Fruit fly (Drosophila melanogaster) whole organism, pupa: Measurements from ENCODE around the gene fau.

Source experiments
- CG10348 ChIP-seq: fragments of 200-800 bp; sonication (Bioruptor generic); IDR thresholded peaks from 2 replicates; pipeline ENCODE4 v1.3.6; 2022; ENCODE audit warnings: missing biosample characterization, missing genetic modification characterization
- CG12605 ChIP-seq: fragments of 200-800 bp; sonication (Bioruptor generic); IDR thresholded peaks from 2 replicates; pipeline ENCODE4 v1.3.6; 2022; ENCODE audit warnings: missing biosample characterization, missing genetic modification characterization
- CG13204 ChIP-seq: fragments of 200-800 bp; sonication (Bioruptor generic); optimal IDR thresholded peaks from 2 replicates; lab custom pipeline; 2018; ENCODE audit warnings: missing biosample characterization, mild to moderate bottlenecking, missing genetic modification characterization, moderate library complexity
- CG14655 ChIP-seq: fragments of 200-800 bp; sonication (Bioruptor generic); optimal IDR thresholded peaks from 3 replicates; lab custom pipeline; 2017; ENCODE audit warnings: mild to moderate bottlenecking, missing biosample characterization, missing genetic modification reagents, missing genetic modification characterization
- CG15710 ChIP-seq: fragments of 200-800 bp; sonication (Bioruptor generic); optimal IDR thresholded peaks from 2 replicates; lab custom pipeline; 2018; ENCODE audit warnings: missing biosample characterization, mild to moderate bottlenecking, missing genetic modification characterization, moderate library complexity
- CG17806 ChIP-seq: fragments of 200-800 bp; sonication (Bioruptor generic); optimal IDR thresholded peaks from 2 replicates; lab custom pipeline; 2018; ENCODE audit warnings: missing biosample characterization, mild to moderate bottlenecking, missing genetic modification characterization, moderate library complexity
- CG32121 ChIP-seq: fragments of 200-800 bp; sonication (Bioruptor generic); IDR thresholded peaks from 2 replicates; pipeline ENCODE4 v1.3.6; 2022; ENCODE audit warnings: missing biosample characterization, missing genetic modification characterization
- CG34367 ChIP-seq: fragments of 200-800 bp; sonication (Bioruptor generic); optimal IDR thresholded peaks from 2 replicates; lab custom pipeline; 2018; ENCODE audit warnings: missing biosample characterization, mild to moderate bottlenecking, missing genetic modification characterization
- CG4496 ChIP-seq: fragments of 200-800 bp; sonication (Bioruptor generic); IDR thresholded peaks from 3 replicates; pipeline ENCODE4 v1.3.6; 2022; ENCODE audit warnings: missing biosample characterization, missing genetic modification characterization
- CG8159 ChIP-seq: fragments of 200-800 bp; sonication (Bioruptor generic); optimal IDR thresholded peaks from 3 replicates; lab custom pipeline; 2018; ENCODE audit warnings: missing biosample characterization, mild to moderate bottlenecking, missing genetic modification characterization, moderate library complexity
- CG8301 ChIP-seq: fragments of 200-800 bp; sonication (Bioruptor generic); optimal IDR thresholded peaks from 2 replicates; lab custom pipeline; 2018; ENCODE audit warnings: missing biosample characterization, mild to moderate bottlenecking, missing genetic modification characterization
- CG9948 ChIP-seq: fragments of 200-800 bp; sonication (Bioruptor generic); optimal IDR thresholded peaks from 2 replicates; lab custom pipeline; 2018; ENCODE audit warnings: missing biosample characterization, mild to moderate bottlenecking, missing genetic modification characterization, moderate library complexity
- D1 ChIP-seq: fragments of 200-800 bp; sonication (Bioruptor generic); optimal IDR thresholded peaks from 2 replicates; lab custom pipeline; 2018; ENCODE audit warnings: missing biosample characterization, mild to moderate bottlenecking, missing genetic modification characterization, moderate library complexity
- EcR ChIP-seq: fragments of 200-800 bp; sonication (Bioruptor generic); optimal IDR thresholded peaks from 3 replicates; lab custom pipeline; 2019; ENCODE audit warnings: missing biosample characterization, missing genetic modification characterization, mild to moderate bottlenecking, moderate library complexity, missing genetic modification reagents
- Ets98B ChIP-seq: fragments of 200-800 bp; sonication (Bioruptor generic); IDR thresholded peaks from 2 replicates; pipeline ENCODE4 v1.3.6; 2022; ENCODE audit warnings: missing biosample characterization, missing genetic modification characterization
- Pif1A ChIP-seq: fragments of 200-800 bp; sonication (Bioruptor generic); optimal IDR thresholded peaks from 3 replicates; lab custom pipeline; 2016; ENCODE audit warnings: missing biosample characterization, missing genetic modification characterization
- Pif1B ChIP-seq: fragments of 200-800 bp; sonication (Bioruptor generic); optimal IDR thresholded peaks from 3 replicates; lab custom pipeline; 2016; ENCODE audit warnings: missing biosample characterization, missing genetic modification characterization
- Snoo ChIP-seq: fragments of 200-800 bp; sonication (Bioruptor generic); optimal IDR thresholded peaks from 3 replicates; lab custom pipeline; 2017; ENCODE audit warnings: missing biosample characterization, mild to moderate bottlenecking, missing genetic modification characterization, inconsistent platforms
- fd96Ca ChIP-seq: fragments of 200-800 bp; sonication (Bioruptor generic); IDR thresholded peaks from 3 replicates; pipeline ENCODE4 v1.3.6; 2022; ENCODE audit warnings: missing biosample characterization, missing genetic modification characterization
- gl ChIP-seq: fragments of 200-800 bp; sonication (Bioruptor generic); optimal IDR thresholded peaks from 2 replicates; lab custom pipeline; 2018; ENCODE audit warnings: missing biosample characterization, mild to moderate bottlenecking, missing genetic modification characterization
- rn ChIP-seq: fragments of 200-800 bp; sonication (Bioruptor generic); IDR thresholded peaks from 2 replicates; pipeline ENCODE4 v1.3.6; 2022; ENCODE audit warnings: missing biosample characterization, missing genetic modification characterization

fau gene

dm6 chr3R:10782167-10782566 lies 5.0 kb upstream of the fau start, which contains the start of gene CG42633:
Gene CG42633 (minus strand): TSS chr3R:10782267.
- TF ChIP-seq CG13204 (GFP tag; lab: Kevin White, UChicago), result no peak
- TF ChIP-seq Pif1B (GFP tag; lab: Kevin White, UChicago), result no peak
- no peak for TF ChIP-seq CG15710 (tag; lab: Kevin White, UChicago)
- TF ChIP-seq fd96Ca (GFP tag; lab: Robert Waterston, UW), result no peak
- no peak for TF ChIP-seq CG8159 (tag; lab: Kevin White, UChicago)
- TF ChIP-seq CG34367 (tag; lab: Kevin White, UChicago), result no peak
- no peak for TF ChIP-seq CG32121 (GFP tag; lab: Robert Waterston, UW)
- no peak for TF ChIP-seq EcR
- no peak for TF ChIP-seq CG8301
- no peak for TF ChIP-seq CG9948
- TF ChIP-seq CG17806 (tag; lab: Kevin White, UChicago), result no peak
- no peak for TF ChIP-seq Pif1A (GFP tag; lab: Kevin White, UChicago)
- no peak for TF ChIP-seq gl
- no peak for TF ChIP-seq CG12605 (GFP tag; lab: Robert Waterston, UW)
- no peak for TF ChIP-seq rn (GFP tag; lab: Robert Waterston, UW)
- no peak for TF ChIP-seq CG10348 (GFP tag; lab: Robert Waterston, UW)
- TF ChIP-seq CG4496 (GFP tag; lab: Robert Waterston, UW), result no peak
- TF ChIP-seq Ets98B, result no peak
- TF ChIP-seq Snoo, result no peak
- TF ChIP-seq D1 (tag; lab: Kevin White, UChicago), result no peak
- TF ChIP-seq, all 21 proteins: peak for 0

DNA sequence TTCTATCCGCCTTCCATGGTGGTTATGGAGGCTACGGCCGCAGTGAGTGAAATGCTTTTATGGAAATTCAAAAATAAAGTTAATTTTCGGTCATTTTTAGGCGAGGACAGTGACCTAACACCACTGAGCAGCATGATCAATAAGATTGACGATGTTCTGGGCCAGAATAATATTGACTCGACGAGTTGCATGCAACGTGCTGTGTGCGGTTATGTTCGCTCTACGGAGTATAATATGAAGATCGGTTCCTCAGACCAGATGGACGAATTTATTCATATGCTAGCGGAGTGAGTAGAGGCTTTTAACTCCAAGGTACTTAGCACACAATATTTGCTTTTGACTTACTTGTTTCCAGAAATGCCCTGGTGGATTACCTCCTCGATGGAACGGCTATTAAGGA lies 3.0 kb upstream of the fau start:
- no peak for TF ChIP-seq CG34367 (tag; lab: Kevin White, UChicago)
- TF ChIP-seq CG15710 (tag; lab: Kevin White, UChicago), result no peak
- no peak for TF ChIP-seq CG14655 (GFP tag; lab: Kevin White, UChicago)
- no peak for TF ChIP-seq CG12605 (GFP tag; lab: Robert Waterston, UW)
- no peak for TF ChIP-seq CG32121 (GFP tag; lab: Robert Waterston, UW)
- no peak for TF ChIP-seq EcR
- TF ChIP-seq D1 (tag; lab: Kevin White, UChicago), result no peak
- TF ChIP-seq fd96Ca (GFP tag; lab: Robert Waterston, UW), result no peak
- TF ChIP-seq CG8301, result no peak
- TF ChIP-seq Pif1B (GFP tag; lab: Kevin White, UChicago), result no peak
- TF ChIP-seq Snoo, result no peak
- TF ChIP-seq CG4496 (GFP tag; lab: Robert Waterston, UW), result no peak
- no peak for TF ChIP-seq rn (GFP tag; lab: Robert Waterston, UW)
- TF ChIP-seq Ets98B, result no peak
- TF ChIP-seq CG13204 (GFP tag; lab: Kevin White, UChicago), result no peak
- TF ChIP-seq CG17806 (tag; lab: Kevin White, UChicago), result no peak
- TF ChIP-seq, all 21 proteins: peak for 0

dm6 chr3R:10779269-10779668 lies 2.1 kb upstream of the fau start, which contains the start of gene Desi:
Gene Desi (plus strand): TSS chr3R:10779569.
- TF ChIP-seq CG9948 (no peak), Pif1A (GFP tag; lab: Kevin White, UChicago) (no peak), CG4496 (GFP tag; lab: Robert Waterston, UW) (no peak), Snoo (no peak), CG17806 (tag; lab: Kevin White, UChicago) (no peak), EcR (no peak), CG12605 (GFP tag; lab: Robert Waterston, UW) (no peak), Ets98B (no peak), CG8159 (tag; lab: Kevin White, UChicago) (no peak), Pif1B (GFP tag; lab: Kevin White, UChicago) (no peak), gl (no peak)

DNA sequence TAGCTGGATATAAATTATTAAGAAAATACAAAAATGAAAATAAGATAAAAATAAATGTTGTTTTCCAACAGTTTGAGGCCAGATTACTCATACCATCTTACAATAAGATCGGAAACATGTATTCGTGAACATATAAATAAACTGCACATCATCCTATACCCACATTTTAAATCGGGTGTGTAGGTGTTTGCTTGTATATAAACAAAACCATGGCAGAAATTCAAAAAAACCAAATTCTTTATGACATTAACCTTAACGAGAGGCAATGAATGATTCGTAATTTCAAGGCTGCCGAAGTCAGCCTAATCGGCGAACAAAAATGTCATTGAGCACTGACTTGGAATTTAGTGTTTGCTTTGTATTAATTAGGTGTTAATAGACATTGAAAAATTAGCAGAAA lies 977 bp upstream of the fau start:
- TF ChIP-seq D1 (tag; lab: Kevin White, UChicago) (no peak), CG12605 (GFP tag; lab: Robert Waterston, UW) (no peak), CG14655 (GFP tag; lab: Kevin White, UChicago) (no peak), CG13204 (GFP tag; lab: Kevin White, UChicago) (no peak), Ets98B (no peak), CG8301 (no peak), Snoo (no peak), Pif1A (GFP tag; lab: Kevin White, UChicago) (no peak), CG34367 (tag; lab: Kevin White, UChicago) (no peak), CG15710 (tag; lab: Kevin White, UChicago) (no peak), CG8159 (tag; lab: Kevin White, UChicago) (no peak), EcR (no peak), CG9948 (no peak), CG17806 (tag; lab: Kevin White, UChicago) (no peak), CG4496 (GFP tag; lab: Robert Waterston, UW) (no peak), gl (no peak)

dm6 chr3R:10776047-10776659 lies 1.0 kb downstream of the fau start:
- TF ChIP-seq CG13204 (GFP tag; lab: Kevin White, UChicago) (no peak), CG10348 (GFP tag; lab: Robert Waterston, UW) (no peak), fd96Ca (GFP tag; lab: Robert Waterston, UW) (no peak), CG4496 (GFP tag; lab: Robert Waterston, UW) (0 out of 3 replicates have a peak, but pooled peaks have one; percentile 42), CG8159 (tag; lab: Kevin White, UChicago) (no peak)

dm6 chr3R:10775246-10775645 lies 1.9 kb downstream of the fau start:
- TF ChIP-seq CG9948, result no peak
- TF ChIP-seq Pif1B (GFP tag; lab: Kevin White, UChicago), result peak; percentile 51
- no peak for TF ChIP-seq CG15710 (tag; lab: Kevin White, UChicago)
- TF ChIP-seq CG32121 (GFP tag; lab: Robert Waterston, UW), result peak; percentile 55; the same call in 1 of the 2 replicates
- TF ChIP-seq CG4496 (GFP tag; lab: Robert Waterston, UW), result peak; percentile 88
- TF ChIP-seq CG17806 (tag; lab: Kevin White, UChicago), result no peak
- TF ChIP-seq rn (GFP tag; lab: Robert Waterston, UW), result no peak
- TF ChIP-seq Ets98B, result peak; percentile 65
- TF ChIP-seq CG10348 (GFP tag; lab: Robert Waterston, UW), result no peak
- TF ChIP-seq CG34367 (tag; lab: Kevin White, UChicago), result no peak
- TF ChIP-seq, all 21 proteins: peak for 4
